Fruit fly (Drosophila melanogaster): ENCODE measurements around the gene TTLL3B.

DNA sequence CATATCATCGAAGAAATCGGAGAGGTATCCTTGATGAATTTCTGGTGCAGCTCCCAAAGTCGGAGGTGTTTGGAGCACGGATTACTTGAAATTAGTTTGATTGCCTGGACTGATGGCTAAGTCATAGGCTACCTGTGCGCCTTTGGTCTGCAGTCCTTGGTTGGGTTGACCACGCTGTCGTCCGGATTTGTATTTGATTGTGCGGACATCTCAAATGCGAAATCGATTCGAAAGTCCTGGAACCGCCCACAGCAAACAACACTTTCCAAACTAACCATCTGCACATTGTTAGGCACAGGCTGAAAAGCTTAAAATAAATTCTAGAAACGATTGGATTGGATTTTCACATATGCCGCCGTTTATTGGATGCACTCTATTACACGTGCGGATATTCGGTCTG is 26.9 kb downstream of the TTLL3B start, which contains the start of gene CG11322:
- no peak for TF ChIP-seq Sox102F (GFP tag; optimal IDR thresholded peaks at IDR 0.05)
- no peak for TF ChIP-seq Hr39 (GFP tag; optimal IDR thresholded peaks at IDR 0.05)
- no peak for TF ChIP-seq CG11762 (GFP tag; optimal IDR thresholded peaks at IDR 0.05; ENCODE audit: insufficient read depth)

Data from whole organism, prepupa.